Fruit fly (Drosophila melanogaster) whole organism, embryonic: ENCODE measurements around the gene CG1324.
A peak's percentile ranks its signal among the peaks of the same experiment; 100 is the strongest.

Source experiments
- Adf1 ChIP-seq: fragments of 200-800 bp; sonication (Bioruptor generic); IDR thresholded peaks from 2 replicates; pipeline ENCODE4 v1.3.6; 2022; ENCODE audit warnings: missing biosample characterization, missing genetic modification characterization
- CG10147 ChIP-seq: fragments of 200-800 bp; sonication (Bioruptor generic); optimal IDR thresholded peaks from 2 replicates; lab custom pipeline; 2019; ENCODE audit warnings: missing biosample characterization, mild to moderate bottlenecking, missing genetic modification characterization, moderate library complexity
- CG10267 ChIP-seq: fragments of 200-800 bp; sonication (Bioruptor generic); optimal IDR thresholded peaks from 2 replicates; lab custom pipeline; 2018; ENCODE audit warnings: missing biosample characterization, mild to moderate bottlenecking, missing genetic modification characterization, moderate library complexity
- CG10321 ChIP-seq: fragments of 200-800 bp; sonication (Bioruptor generic); IDR thresholded peaks from 2 replicates; pipeline ENCODE4 v1.3.6; 2022; ENCODE audit warnings: missing biosample characterization, missing genetic modification characterization
- CG10654 ChIP-seq: fragments of 200-800 bp; sonication (Bioruptor generic); optimal IDR thresholded peaks from 2 replicates; lab custom pipeline; 2016; ENCODE audit warnings: missing biosample characterization, missing genetic modification characterization
- CG11560 ChIP-seq: fragments of 200-800 bp; sonication (Bioruptor generic); IDR thresholded peaks from 3 replicates; pipeline ENCODE4 v1.3.6; 2022; ENCODE audit warnings: missing biosample characterization, missing genetic modification characterization
- CG1233 ChIP-seq: fragments of 200-800 bp; sonication (Bioruptor generic); optimal IDR thresholded peaks from 4 replicates; lab custom pipeline; 2018; ENCODE audit warnings: missing biosample characterization, mild to moderate bottlenecking, missing genetic modification characterization
- CG14710 ChIP-seq: fragments of 200-800 bp; sonication (Bioruptor generic); optimal IDR thresholded peaks from 3 replicates; lab custom pipeline; 2019; ENCODE audit warnings: missing biosample characterization, mild to moderate bottlenecking, missing genetic modification characterization, moderate library complexity
- CG16779 ChIP-seq: fragments of 200-800 bp; sonication (Bioruptor generic); IDR thresholded peaks from 2 replicates; pipeline ENCODE4 v1.3.6; 2022; ENCODE audit warnings: missing biosample characterization, missing genetic modification characterization
- CG16813 ChIP-seq: fragments of 200-800 bp; sonication (Bioruptor generic); IDR thresholded peaks from 3 replicates; pipeline ENCODE4 v1.3.6; 2022; ENCODE audit warnings: missing biosample characterization, missing genetic modification characterization; ENCODE audit not compliant: partially characterized antibody
- CG18262 ChIP-seq: fragments of 200-800 bp; optimal IDR thresholded peaks from 3 replicates; lab custom pipeline; 2019; ENCODE audit warnings: missing biosample characterization, mild to moderate bottlenecking, missing genetic modification characterization, moderate library complexity
- CG18619 ChIP-seq: fragments of 200-800 bp; sonication (Bioruptor generic); optimal IDR thresholded peaks from 3 replicates; lab custom pipeline; 2017; ENCODE audit warnings: missing biosample characterization, mild to moderate bottlenecking, missing genetic modification characterization
- CG30403 ChIP-seq: fragments of 200-800 bp; sonication (Bioruptor generic); optimal IDR thresholded peaks from 3 replicates; lab custom pipeline; 2016; ENCODE audit warnings: missing biosample characterization, missing genetic modification characterization
- CG31441 ChIP-seq: fragments of 200-800 bp; sonication (Bioruptor generic); IDR thresholded peaks from 2 replicates; pipeline ENCODE4 v1.3.6; 2022; ENCODE audit warnings: missing biosample characterization, missing genetic modification characterization
- CG32767 ChIP-seq: fragments of 200-800 bp; sonication (Bioruptor generic); IDR thresholded peaks from 2 replicates; pipeline ENCODE4 v1.3.6; 2022; ENCODE audit warnings: missing biosample characterization, missing genetic modification characterization
- CG33213 ChIP-seq: fragments of 200-800 bp; sonication (Bioruptor generic); optimal IDR thresholded peaks from 3 replicates; lab custom pipeline; 2016; ENCODE audit warnings: missing biosample characterization, missing genetic modification characterization
- CG6175 ChIP-seq: fragments of 200-800 bp; sonication (Bioruptor generic); IDR thresholded peaks from 3 replicates; pipeline ENCODE4 v1.3.6; 2022; ENCODE audit warnings: missing biosample characterization, missing genetic modification characterization
- CG6765 ChIP-seq: fragments of 200-800 bp; sonication (Bioruptor generic); optimal IDR thresholded peaks from 3 replicates; lab custom pipeline; 2017; ENCODE audit warnings: missing biosample characterization, mild to moderate bottlenecking, missing genetic modification characterization
- CG8281 ChIP-seq: fragments of 200-800 bp; sonication (Bioruptor generic); optimal IDR thresholded peaks from 2 replicates; lab custom pipeline; 2018; ENCODE audit warnings: missing biosample characterization, mild to moderate bottlenecking, missing genetic modification characterization, moderate library complexity
- CG8765 ChIP-seq: fragments of 200-800 bp; sonication (Bioruptor generic); IDR thresholded peaks from 2 replicates; pipeline ENCODE4 v1.3.6; 2022; ENCODE audit warnings: missing biosample characterization, missing genetic modification characterization
- CG9215 ChIP-seq: fragments of 200-800 bp; sonication (Bioruptor generic); IDR thresholded peaks from 2 replicates; pipeline ENCODE4 v1.3.6; 2022; ENCODE audit warnings: missing biosample characterization, missing genetic modification characterization
- Dad ChIP-seq: fragments of 200-800 bp; sonication (Bioruptor generic); optimal IDR thresholded peaks from 3 replicates; lab custom pipeline; 2016; ENCODE audit warnings: missing biosample characterization, missing genetic modification characterization
- Hmx ChIP-seq: fragments of 200-800 bp; sonication (Bioruptor generic); optimal IDR thresholded peaks from 2 replicates; lab custom pipeline; 2016; ENCODE audit warnings: missing biosample characterization, missing genetic modification characterization
- Neu2 ChIP-seq: fragments of 200-800 bp; sonication (Bioruptor generic); optimal IDR thresholded peaks from 3 replicates; lab custom pipeline; 2016; ENCODE audit warnings: missing biosample characterization, missing genetic modification characterization, borderline replicate concordance
- Nf-YC ChIP-seq: fragments of 200-800 bp; optimal IDR thresholded peaks from 3 replicates; lab custom pipeline; 2019; ENCODE audit warnings: missing biosample characterization, mild to moderate bottlenecking, missing genetic modification characterization, moderate library complexity
- PHDP ChIP-seq: fragments of 200-800 bp; sonication (Bioruptor generic); optimal IDR thresholded peaks from 3 replicates; lab custom pipeline; 2018; ENCODE audit warnings: missing biosample characterization, mild to moderate bottlenecking, missing genetic modification characterization, moderate library complexity
- Vsx1 ChIP-seq: fragments of 200-800 bp; sonication (Bioruptor generic); optimal IDR thresholded peaks from 2 replicates; lab custom pipeline; 2017; ENCODE audit warnings: missing biosample characterization, mild to moderate bottlenecking, missing genetic modification characterization, missing genetic modification reagents
- ase ChIP-seq: fragments of 200-800 bp; sonication (Bioruptor generic); IDR thresholded peaks from 3 replicates; pipeline ENCODE4 v1.3.6; 2022; ENCODE audit warnings: missing biosample characterization, missing genetic modification characterization
- br ChIP-seq: fragments of >200 bp; optimal IDR thresholded peaks from 2 replicates; lab custom pipeline; 2017
- btn ChIP-seq: fragments of 200-800 bp; sonication (Bioruptor generic); optimal IDR thresholded peaks from 2 replicates; lab custom pipeline; 2016; ENCODE audit warnings: missing biosample characterization, missing genetic modification characterization
- cg ChIP-seq: fragments of 200-800 bp; sonication (Bioruptor generic); optimal IDR thresholded peaks from 3 replicates; lab custom pipeline; 2019; ENCODE audit warnings: missing biosample characterization, mild to moderate bottlenecking, missing genetic modification characterization, moderate library complexity
- chn ChIP-seq: fragments of 200-800 bp; sonication (Bioruptor generic); optimal IDR thresholded peaks from 2 replicates; lab custom pipeline; 2016; ENCODE audit warnings: missing biosample characterization, missing genetic modification characterization
- dm ChIP-seq: fragments of 200-800 bp; sonication (Bioruptor generic); optimal IDR thresholded peaks from 3 replicates; lab custom pipeline; 2016; ENCODE audit warnings: missing biosample characterization, missing genetic modification characterization
- grn ChIP-seq: fragments of 200-800 bp; sonication (Bioruptor generic); optimal IDR thresholded peaks from 3 replicates; lab custom pipeline; 2017; ENCODE audit warnings: missing biosample characterization, missing genetic modification characterization
- lbe ChIP-seq: fragments of 200-800 bp; sonication (Bioruptor generic); optimal IDR thresholded peaks from 2 replicates; lab custom pipeline; 2016; ENCODE audit warnings: missing biosample characterization, mild to moderate bottlenecking, missing genetic modification characterization
- lola ChIP-seq, 3 experiments: fragments of >200 bp in 2 of 3; fragments of 200-800 bp in 1 of 3; sonication (Bioruptor generic) in 1 of 3; optimal IDR thresholded peaks; 2 replicates each; lab custom pipeline; 2017 to 2019; ENCODE audit warnings: missing biosample characterization in 3 of 3, missing genetic modification characterization in 3 of 3, mild to moderate bottlenecking in 1 of 3, moderate library complexity in 1 of 3
- nmo ChIP-seq: fragments of 200-800 bp; sonication (Bioruptor generic); optimal IDR thresholded peaks from 2 replicates; lab custom pipeline; 2018; ENCODE audit warnings: missing biosample characterization, mild to moderate bottlenecking, missing genetic modification characterization, moderate library complexity
- pnt ChIP-seq: fragments of 200-800 bp; sonication (Bioruptor generic); optimal IDR thresholded peaks from 3 replicates; lab custom pipeline; 2016; ENCODE audit warnings: missing biosample characterization, missing genetic modification characterization
- prd ChIP-seq, 3 experiments: fragments of >200 bp in 2 of 3; fragments of 200-800 bp in 1 of 3; sonication (Bioruptor generic) in 1 of 3; optimal IDR thresholded peaks in 2 of 3; IDR thresholded peaks in 1 of 3; 2 replicates in 2 of 3; 3 replicates in 1 of 3; pipeline versions ENCODE4 v1.3.6 to Lab custom; 2017 to 2022; ENCODE audit warnings: missing biosample characterization in 1 of 3, missing genetic modification characterization in 1 of 3
- pum ChIP-seq: fragments of 200-800 bp; sonication (Bioruptor generic); optimal IDR thresholded peaks from 2 replicates; lab custom pipeline; 2016; ENCODE audit warnings: missing biosample characterization, missing genetic modification characterization
- run ChIP-seq: fragments of 200-800 bp; sonication (Bioruptor generic); optimal IDR thresholded peaks from 3 replicates; lab custom pipeline; 2018; ENCODE audit warnings: missing biosample characterization, mild to moderate bottlenecking, missing genetic modification characterization
- sd ChIP-seq: fragments of 200-800 bp; sonication (Bioruptor generic); optimal IDR thresholded peaks from 3 replicates; lab custom pipeline; 2018; ENCODE audit warnings: missing biosample characterization, mild to moderate bottlenecking, missing genetic modification characterization, moderate library complexity
- sens ChIP-seq: fragments of 200-800 bp; sonication (Bioruptor generic); peaks from one replicate; lab custom pipeline; 2016; ENCODE audit warnings: missing biosample characterization, missing genetic modification characterization
- seq ChIP-seq: fragments of 200-800 bp; sonication (Bioruptor generic); IDR thresholded peaks from 2 replicates; pipeline ENCODE4 v1.3.6; 2022; ENCODE audit warnings: missing biosample characterization, missing genetic modification characterization
- slbo ChIP-seq: fragments of 200-800 bp; sonication (Bioruptor generic); IDR thresholded peaks from 2 replicates; pipeline ENCODE4 v1.3.6; 2022; ENCODE audit warnings: missing biosample characterization, missing genetic modification characterization
- slp2 ChIP-seq: fragments of 200-800 bp; sonication (Bioruptor generic); optimal IDR thresholded peaks from 2 replicates; lab custom pipeline; 2016; ENCODE audit warnings: missing biosample characterization, missing genetic modification characterization
- tin ChIP-seq: fragments of 200-800 bp; sonication (Bioruptor generic); optimal IDR thresholded peaks from 3 replicates; lab custom pipeline; 2016; ENCODE audit warnings: missing biosample characterization, missing genetic modification characterization
- tll ChIP-seq, 2 experiments: fragments of 200-800 bp in 1 of 2; fragments of >200 bp in 1 of 2; sonication (Bioruptor generic) in 1 of 2; optimal IDR thresholded peaks; 2 replicates each; lab custom pipeline; 2017 to 2019; ENCODE audit warnings: missing biosample characterization in 2 of 2, missing genetic modification characterization in 2 of 2, mild to moderate bottlenecking in 1 of 2, moderate library complexity in 1 of 2
- vvl ChIP-seq: fragments of 200-800 bp; sonication (Bioruptor generic); IDR thresholded peaks from 2 replicates; pipeline ENCODE4 v1.3.6; 2022; ENCODE audit warnings: missing biosample characterization, missing genetic modification characterization

The CG1324 gene

DNA sequence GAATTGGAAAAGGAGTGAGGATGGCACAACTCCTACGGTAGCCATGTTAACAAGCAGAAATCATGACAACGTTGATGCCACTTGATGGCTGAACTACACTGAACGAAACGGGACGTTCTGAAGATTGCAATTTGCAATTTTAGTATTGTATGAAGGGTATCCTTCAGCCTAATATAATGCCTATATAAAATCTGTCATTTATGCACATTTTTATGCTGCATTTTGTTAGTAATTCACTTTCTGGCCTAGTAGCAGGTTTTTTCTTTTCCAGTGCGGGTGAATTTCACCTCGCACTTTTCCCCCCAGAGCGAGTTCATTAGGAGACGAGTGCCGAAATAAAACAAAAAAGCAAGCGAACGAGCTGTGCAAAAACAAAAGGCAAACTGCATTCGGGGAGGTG is 32.9 kb downstream of the CG1324 start (continued):
- no peak for TF ChIP-seq ase (GFP tag; lab: Robert Waterston, UW)
- TF ChIP-seq CG8281 (tag; lab: Kevin White, UChicago): no peak

DNA sequence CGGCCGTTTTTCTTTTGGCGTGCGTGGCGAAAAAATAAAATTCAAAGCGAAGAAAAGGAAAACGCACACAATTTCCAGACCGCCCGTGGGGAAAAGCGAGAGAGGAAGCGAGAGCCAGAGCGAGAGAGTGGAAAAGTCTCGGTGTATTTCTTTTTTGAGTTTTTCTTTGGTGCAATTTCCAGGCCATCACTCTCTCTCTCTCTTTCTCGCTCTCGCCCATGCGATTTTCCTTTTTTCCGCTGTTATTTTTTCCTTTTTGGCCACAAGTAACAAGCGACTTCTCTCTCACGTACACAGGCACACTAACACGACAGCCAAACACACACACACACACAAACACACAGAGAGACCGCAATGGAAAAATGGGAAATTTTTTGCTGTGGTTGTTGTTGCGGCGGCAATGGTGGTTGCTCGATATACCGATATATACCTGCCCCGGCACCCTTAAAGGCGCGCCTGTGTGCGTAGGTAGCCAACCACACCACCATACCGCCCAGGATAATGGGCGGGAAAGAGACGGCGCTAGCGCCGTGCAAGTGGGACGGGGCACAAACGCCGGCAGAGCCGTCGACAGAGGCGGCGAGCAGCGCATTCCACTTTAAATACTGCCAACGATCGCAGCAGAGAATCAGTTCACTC is 41.8 kb downstream of the CG1324 start:
- peak; percentile 49 for TF ChIP-seq sd (tag; lab: Kevin White, UChicago)
- no peak for TF ChIP-seq br (lab: Kevin White, UChicago)
- TF ChIP-seq CG1233: no peak
- no peak for TF ChIP-seq CG10267
- TF ChIP-seq tin (GFP tag; lab: Kevin White, UChicago): no peak
- TF ChIP-seq vvl (GFP tag; lab: Robert Waterston, UW): no peak
- no peak for TF ChIP-seq grn
- TF ChIP-seq Hmx (GFP tag; lab: Kevin White, UChicago): no peak
- TF ChIP-seq Neu2 (GFP tag; lab: Kevin White, UChicago): no peak
- TF ChIP-seq slbo (GFP tag; lab: Robert Waterston, UW): no peak
- no peak for TF ChIP-seq CG6765 (GFP tag; lab: Kevin White, UChicago)
- peak; percentile 7 for TF ChIP-seq sens (GFP tag; lab: Kevin White, UChicago)
- TF ChIP-seq Dad (GFP tag; lab: Kevin White, UChicago): no peak
- TF ChIP-seq CG30403 (GFP tag; lab: Kevin White, UChicago): no peak
- TF ChIP-seq pnt (GFP tag; lab: Kevin White, UChicago): no peak
- TF ChIP-seq prd (optimal IDR thresholded peaks at IDR 0.05; lab: Kevin White, UChicago): no peak
- no peak for TF ChIP-seq prd (GFP tag; IDR thresholded peaks at IDR 0.05; lab: Robert Waterston, UW)
- no peak for TF ChIP-seq pum (GFP tag; lab: Kevin White, UChicago)
- TF ChIP-seq CG10321: peak; percentile 84
- no peak for TF ChIP-seq CG6175 (GFP tag; lab: Robert Waterston, UW)
- TF ChIP-seq CG10147: no peak
- TF ChIP-seq CG9215 (GFP tag; lab: Robert Waterston, UW): no peak
- TF ChIP-seq CG32767 (GFP tag; lab: Robert Waterston, UW): no peak
- TF ChIP-seq CG11560: no peak
- no peak for TF ChIP-seq slp2 (GFP tag; lab: Kevin White, UChicago)
- no peak for TF ChIP-seq CG33213 (GFP tag; lab: Kevin White, UChicago)
- TF ChIP-seq CG10654 (GFP tag; lab: Kevin White, UChicago): no peak
- TF ChIP-seq btn (GFP tag; lab: Kevin White, UChicago): no peak
- TF ChIP-seq chn (GFP tag; lab: Kevin White, UChicago): no peak
- TF ChIP-seq CG16779 (GFP tag; lab: Robert Waterston, UW): no peak
- TF ChIP-seq seq: peak; percentile 86
- TF ChIP-seq lbe (GFP tag; lab: Kevin White, UChicago): no peak
- no peak for TF ChIP-seq dm (GFP tag; lab: Kevin White, UChicago)
- TF ChIP-seq CG18619 (GFP tag; lab: Kevin White, UChicago): no peak
- TF ChIP-seq tll (GFP tag; optimal IDR thresholded peaks at IDR 0.05; lab: Kevin White, UChicago): peak in 1 of 2 experiments; percentile 74
- no peak for TF ChIP-seq CG8765 (GFP tag; lab: Robert Waterston, UW)
- TF ChIP-seq run (tag; lab: Kevin White, UChicago): peak; percentile 91
- no peak for TF ChIP-seq CG31441 (GFP tag; lab: Robert Waterston, UW)
- no peak for TF ChIP-seq Vsx1 (GFP tag; lab: Kevin White, UChicago)
- TF ChIP-seq CG18262 (tag; lab: Kevin White, UChicago): no peak
- peak; percentile 96 for TF ChIP-seq Nf-YC (tag; lab: Kevin White, UChicago)
- TF ChIP-seq PHDP: no peak
- TF ChIP-seq CG14710 (tag; lab: Kevin White, UChicago): no peak
- TF ChIP-seq nmo: no peak
- peak; percentile 91 for TF ChIP-seq Adf1
- TF ChIP-seq cg (GFP tag; lab: Kevin White, UChicago): peak; percentile 96
- no peak for TF ChIP-seq CG16813
- no peak for TF ChIP-seq lola (GFP tag; optimal IDR thresholded peaks at IDR 0.05; lab: Kevin White, UChicago)
